Worm (Caenorhabditis elegans) whole organism, late embryonic: ENCODE measurements around the gene irld-27.

Source experiments
- C08G9.2 ChIP-seq: sonication (generic microtip); optimal IDR thresholded peaks from 2 replicates; lab custom pipeline; 2016; ENCODE audit warnings: mild to moderate bottlenecking, missing genetic modification characterization, moderate library complexity, missing compliant biosample characterization
- F13H6.1 ChIP-seq: sonication (generic microtip); optimal IDR thresholded peaks from 2 replicates; lab custom pipeline; 2016; ENCODE audit warnings: missing genetic modification characterization, missing compliant biosample characterization
- K09A11.1 ChIP-seq: sonication (generic microtip); optimal IDR thresholded peaks from 2 replicates; lab custom pipeline; 2017; ENCODE audit warnings: antibody characterized with exemption, mild to moderate bottlenecking, missing genetic modification characterization, missing compliant biosample characterization; ENCODE audit not compliant: insufficient read depth
- T23F11.4 ChIP-seq: fragments of 200-800 bp; sonication (Bioruptor generic); optimal IDR thresholded peaks from 2 replicates; lab custom pipeline; 2018; ENCODE audit warnings: mild to moderate bottlenecking, missing genetic modification characterization, missing compliant biosample characterization
- ceh-14 ChIP-seq: sonication (generic microtip); optimal IDR thresholded peaks from 2 replicates; lab custom pipeline; 2016; ENCODE audit warnings: missing genotype, missing genetic modification characterization, missing compliant biosample characterization
- ceh-18 ChIP-seq: sonication (generic microtip); optimal IDR thresholded peaks from 2 replicates; lab custom pipeline; 2016; ENCODE audit warnings: missing genetic modification characterization, missing compliant biosample characterization
- ceh-19 ChIP-seq: fragments of 200-800 bp; sonication (Bioruptor generic); optimal IDR thresholded peaks from 2 replicates; lab custom pipeline; 2018; ENCODE audit warnings: mild to moderate bottlenecking, missing genetic modification characterization, missing compliant biosample characterization
- ceh-2 ChIP-seq: sonication (generic microtip); optimal IDR thresholded peaks from 2 replicates; lab custom pipeline; 2016; ENCODE audit warnings: missing genotype, missing genetic modification characterization, missing compliant biosample characterization
- ceh-22 ChIP-seq: sonication (generic microtip); optimal IDR thresholded peaks from 2 replicates; lab custom pipeline; 2017; ENCODE audit warnings: missing biosample characterization, missing genetic modification characterization
- ceh-31 ChIP-seq: sonication (generic microtip); optimal IDR thresholded peaks from 2 replicates; lab custom pipeline; 2016; ENCODE audit warnings: missing genetic modification characterization, missing compliant biosample characterization
- ceh-34 ChIP-seq: sonication (generic microtip); optimal IDR thresholded peaks from 2 replicates; lab custom pipeline; 2016; ENCODE audit warnings: mild to moderate bottlenecking, missing genetic modification characterization, missing compliant biosample characterization
- ceh-48 ChIP-seq: sonication (generic microtip); optimal IDR thresholded peaks from 2 replicates; lab custom pipeline; 2016; ENCODE audit warnings: missing genetic modification characterization, inconsistent platforms, missing compliant biosample characterization
- dmd-4 ChIP-seq: sonication (generic microtip); optimal IDR thresholded peaks from 2 replicates; lab custom pipeline; 2016; ENCODE audit warnings: borderline replicate concordance, missing genetic modification characterization, missing compliant biosample characterization
- elt-2 ChIP-seq: sonication (generic microtip); optimal IDR thresholded peaks from 2 replicates; lab custom pipeline; 2016; ENCODE audit warnings: missing genetic modification reagents, missing genetic modification characterization, missing compliant biosample characterization
- fkh-10 ChIP-seq: fragments of 150-350 bp; optimal IDR thresholded peaks from 2 replicates; lab custom pipeline; 2014; ENCODE audit warnings: missing biosample characterization, missing genetic modification reagents, missing genetic modification characterization
- hlh-6 ChIP-seq: sonication (generic microtip); optimal IDR thresholded peaks from 2 replicates; lab custom pipeline; 2016; ENCODE audit warnings: missing genotype, missing genetic modification characterization, missing compliant biosample characterization
- hlh-8 ChIP-seq: sonication (generic microtip); optimal IDR thresholded peaks from 2 replicates; lab custom pipeline; 2016; ENCODE audit warnings: missing genotype, missing genetic modification characterization, missing compliant biosample characterization
- lin-11 ChIP-seq: fragments of 200-800 bp; sonication (Bioruptor generic); optimal IDR thresholded peaks from 2 replicates; lab custom pipeline; 2018; ENCODE audit warnings: mild to moderate bottlenecking, missing genetic modification characterization, missing compliant biosample characterization
- nfya-1 ChIP-seq: sonication (generic microtip); optimal IDR thresholded peaks from 2 replicates; lab custom pipeline; 2017; ENCODE audit warnings: missing genetic modification characterization, mild to moderate bottlenecking, missing compliant biosample characterization, antibody characterized with exemption, moderate library complexity
- nhr-11 ChIP-seq: fragments of 150-350 bp; optimal IDR thresholded peaks from 2 replicates; lab custom pipeline; 2014; ENCODE audit warnings: missing biosample characterization, missing genetic modification characterization
- npax-4 ChIP-seq: sonication (generic microtip); optimal IDR thresholded peaks from 2 replicates; lab custom pipeline; 2016; ENCODE audit warnings: missing genetic modification characterization, missing compliant biosample characterization
- pag-3 ChIP-seq: sonication (generic microtip); optimal IDR thresholded peaks from 2 replicates; lab custom pipeline; 2016; ENCODE audit warnings: missing compliant biosample characterization, missing genetic modification characterization, borderline replicate concordance
- pat-9 ChIP-seq: fragments of 200-800 bp; sonication (Bioruptor generic); optimal IDR thresholded peaks from 2 replicates; lab custom pipeline; 2018; ENCODE audit warnings: mild to moderate bottlenecking, missing genetic modification characterization, moderate library complexity, missing compliant biosample characterization
- pax-1 ChIP-seq: fragments of 150-350 bp; optimal IDR thresholded peaks from 2 replicates; lab custom pipeline; 2014; ENCODE audit warnings: missing biosample characterization, missing genetic modification characterization
- pha-2 ChIP-seq: sonication (generic microtip); optimal IDR thresholded peaks from 2 replicates; lab custom pipeline; 2017; ENCODE audit warnings: mild to moderate bottlenecking, missing genetic modification characterization, missing compliant biosample characterization
- pha-4 ChIP-seq: fragments of 150-350 bp; optimal IDR thresholded peaks from 2 replicates; lab custom pipeline; 2018; ENCODE audit warnings: missing biosample characterization, missing genetic modification reagents, missing genetic modification characterization
- pqm-1 ChIP-seq: sonication (generic microtip); optimal IDR thresholded peaks from 2 replicates; lab custom pipeline; 2016; ENCODE audit warnings: missing genetic modification characterization, missing compliant biosample characterization
- ref-2 ChIP-seq: sonication (generic microtip); optimal IDR thresholded peaks from 2 replicates; lab custom pipeline; 2016; ENCODE audit warnings: missing genetic modification characterization, missing compliant biosample characterization
- rnt-1 ChIP-seq: sonication (generic microtip); optimal IDR thresholded peaks from 2 replicates; lab custom pipeline; 2016; ENCODE audit warnings: missing genetic modification characterization, missing compliant biosample characterization
- sdc-2 ChIP-seq: sonication (generic microtip); optimal IDR thresholded peaks from 2 replicates; lab custom pipeline; 2016; ENCODE audit warnings: missing genotype, missing genetic modification characterization, missing compliant biosample characterization
- sox-2 ChIP-seq: fragments of 200-800 bp; sonication (Bioruptor generic); IDR thresholded peaks from 2 replicates; pipeline ENCODE4 v1.3.6; 2022; ENCODE audit warnings: missing genetic modification reagents, missing genetic modification characterization, missing compliant biosample characterization
- tbx-2 ChIP-seq: sonication (generic microtip); optimal IDR thresholded peaks from 2 replicates; lab custom pipeline; 2016; ENCODE audit warnings: missing genetic modification characterization, missing compliant biosample characterization
- tbx-7 ChIP-seq: sonication (generic microtip); optimal IDR thresholded peaks from 2 replicates; lab custom pipeline; 2016; ENCODE audit warnings: missing genotype, missing genetic modification characterization, missing compliant biosample characterization
- ttx-3 ChIP-seq: sonication (generic microtip); optimal IDR thresholded peaks from 2 replicates; lab custom pipeline; 2016; ENCODE audit warnings: missing genetic modification reagents, missing genetic modification characterization, missing compliant biosample characterization
- unc-3 ChIP-seq, 2 experiments: fragments of 200-800 bp in 1 of 2; sonication (Bioruptor generic) in 1 of 2; sonication (generic microtip) in 1 of 2; conservative IDR thresholded peaks in 1 of 2; optimal IDR thresholded peaks in 1 of 2; 2 replicates each; pipeline versions ENCODE4 v1.3.6 to Lab custom; 2016 to 2022; ENCODE audit warnings: missing compliant biosample characterization in 2 of 2, missing genetic modification characterization in 2 of 2, missing genetic modification reagents in 1 of 2
- unc-42 ChIP-seq: sonication (generic microtip); optimal IDR thresholded peaks from 2 replicates; lab custom pipeline; 2016; ENCODE audit warnings: missing genotype, missing genetic modification characterization, missing compliant biosample characterization
- unc-55 ChIP-seq: sonication (generic microtip); optimal IDR thresholded peaks from 2 replicates; lab custom pipeline; 2017; ENCODE audit warnings: missing biosample characterization, missing genetic modification reagents, missing genetic modification characterization
- zip-5 ChIP-seq: sonication (generic microtip); optimal IDR thresholded peaks from 2 replicates; lab custom pipeline; 2016; ENCODE audit warnings: missing genetic modification characterization, missing compliant biosample characterization

The irld-27 gene

ce11 chrII:3318839-3319238, 13.3 kb upstream of the irld-27 start:
- TF ChIP-seq elt-2 (tag; lab: Kevin White, UChicago) (peak; percentile 76), unc-42 (tag; lab: Kevin White, UChicago) (no peak)
- TF ChIP-seq, all 69 proteins: peak for 1

ce11 chrII:3322257-3322656, 9.9 kb upstream of the irld-27 start, which contains the start of gene Y46D2A.1:
Gene Y46D2A.1 (plus strand): TSS chrII:3322557.
- no peak for TF ChIP-seq C08G9.2 (tag; lab: Kevin White, UChicago)

ce11 chrII:3323179-3323578, 9.0 kb upstream of the irld-27 start, which contains the start of gene Y46D2A.2:
Gene Y46D2A.2 (minus strand): TSS chrII:3323279.
- TF ChIP-seq fkh-10 (GFP tag; lab: Kevin White, UChicago), result no peak
- TF ChIP-seq ceh-31 (tag; lab: Kevin White, UChicago), result no peak
- TF ChIP-seq pag-3, result no peak
- no peak for TF ChIP-seq rnt-1 (tag; lab: Kevin White, UChicago)
- no peak for TF ChIP-seq nfya-1
- no peak for TF ChIP-seq pha-4 (tag; lab: Kevin White, UChicago)
- no peak for TF ChIP-seq K09A11.1

- TF ChIP-seq zip-5 (tag; lab: Kevin White, UChicago) (no peak), tbx-2 (no peak), pax-1 (tag; lab: Kevin White, UChicago) (no peak), ceh-18 (no peak), ttx-3 (tag; lab: Kevin White, UChicago) (no peak), T23F11.4 (GFP tag; lab: Kevin White, UChicago) (no peak), ceh-22 (no peak), ref-2 (tag; lab: Kevin White, UChicago) (no peak), ceh-2 (tag; lab: Kevin White, UChicago) (no peak), pqm-1 (tag; lab: Kevin White, UChicago) (no peak), F13H6.1 (tag; lab: Kevin White, UChicago) (no peak), lin-11 (no peak), sdc-2 (tag; lab: Kevin White, UChicago) (no peak), ceh-48 (tag; lab: Kevin White, UChicago) (no peak), npax-4 (no peak), unc-55 (GFP tag; lab: Kevin White, UChicago) (no peak), ceh-14 (no peak), pat-9 (tag; lab: Kevin White, UChicago) (no peak), sox-2 (no peak)
These were observed 5.0 kb upstream of the irld-27 start, which contains the start of gene Y46D2A.3 for ce11 chrII:3327104-3327503. Gene Y46D2A.3 (minus strand): TSS chrII:3327204.

- TF ChIP-seq hlh-6 (tag; lab: Kevin White, UChicago) (no peak), pag-3 (no peak), elt-2 (tag; lab: Kevin White, UChicago) (no peak), sox-2 (no peak), ref-2 (tag; lab: Kevin White, UChicago) (no peak), tbx-7 (tag; lab: Kevin White, UChicago) (no peak), dmd-4 (tag; lab: Kevin White, UChicago) (no peak), ceh-48 (tag; lab: Kevin White, UChicago) (no peak), ceh-31 (tag; lab: Kevin White, UChicago) (no peak), ceh-22 (no peak), hlh-8 (no peak), ceh-19 (GFP tag; lab: Kevin White, UChicago) (no peak), pha-2 (no peak), unc-3 (GFP tag; conservative IDR thresholded peaks at IDR 0.05; lab: Robert Waterston, UW) (no peak), unc-3 (tag; optimal IDR thresholded peaks at IDR 0.05; lab: Kevin White, UChicago) (no peak), pqm-1 (tag; lab: Kevin White, UChicago) (no peak), nhr-11 (tag; lab: Kevin White, UChicago) (no peak), ceh-34 (tag; lab: Kevin White, UChicago) (no peak)
These were observed 4.9 kb downstream of the irld-27 start, which contains the start of gene F14D2.19 for ce11 chrII:3337039-3337438. Gene F14D2.19 (minus strand): TSS chrII:3337139.
